Worm (Caenorhabditis elegans): Measurements from ENCODE around the gene clec-153.

Gene clec-153

DNA sequence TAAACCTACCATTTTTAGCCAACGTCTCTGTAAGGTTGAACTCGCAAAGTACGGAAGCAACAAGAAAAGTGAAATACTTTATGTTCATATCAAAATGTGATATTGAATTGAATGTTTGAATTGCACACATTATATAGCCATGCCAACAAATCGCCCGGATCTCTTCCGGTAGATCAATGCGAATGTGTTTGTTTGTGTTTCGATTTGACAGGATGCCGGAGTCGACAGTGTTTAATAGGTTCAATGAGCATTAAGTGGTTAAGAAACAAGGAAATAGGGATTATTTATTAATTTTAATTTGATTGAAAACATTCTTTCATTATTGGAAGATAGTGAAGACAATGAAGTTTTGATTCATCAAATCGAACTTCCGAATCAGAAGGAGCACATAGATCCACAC lies 11.2 kb downstream of the clec-153 start, which contains the start of gene pqn-29:
TSS of gene pqn-29 (minus strand) at position 101 of the 400 bp plus-strand sequence.
- no peak for TF ChIP-seq ceh-9 (tag; optimal IDR thresholded peaks at IDR 0.05)
- TF ChIP-seq syd-9 (tag; optimal IDR thresholded peaks at IDR 0.05), result no peak
- TF ChIP-seq nhr-232 (tag; optimal IDR thresholded peaks at IDR 0.05), result no peak
- TF ChIP-seq unc-42 (tag; optimal IDR thresholded peaks at IDR 0.05), result no peak
- TF ChIP-seq fax-1 (tag; optimal IDR thresholded peaks at IDR 0.05), result no peak
- no peak for TF ChIP-seq ceh-18 (tag; optimal IDR thresholded peaks at IDR 0.05)
- TF ChIP-seq nhr-11 (tag; optimal IDR thresholded peaks at IDR 0.05), result no peak
- TF ChIP-seq pqm-1 (tag; optimal IDR thresholded peaks at IDR 0.05), result no peak

- TF ChIP-seq dve-1 (tag; optimal IDR thresholded peaks at IDR 0.05), result no peak
- no peak for TF ChIP-seq syd-9 (tag; optimal IDR thresholded peaks at IDR 0.05)
- no peak for TF ChIP-seq pha-4 (tag; optimal IDR thresholded peaks at IDR 0.05)
- no peak for TF ChIP-seq unc-3 (GFP tag; conservative IDR thresholded peaks at IDR 0.05)
- no peak for TF ChIP-seq unc-3 (tag; optimal IDR thresholded peaks at IDR 0.05)
- no peak for TF ChIP-seq eyg-1 (tag; optimal IDR thresholded peaks at IDR 0.05)
- no peak for TF ChIP-seq nhr-11 (tag; optimal IDR thresholded peaks at IDR 0.05)
- no peak for TF ChIP-seq lim-6 (tag; optimal IDR thresholded peaks at IDR 0.05)
- TF ChIP-seq zip-5 (tag; optimal IDR thresholded peaks at IDR 0.05), result no peak
- no peak for TF ChIP-seq ceh-14 (tag; optimal IDR thresholded peaks at IDR 0.05)
- TF ChIP-seq mec-3 (tag; optimal IDR thresholded peaks at IDR 0.05; ENCODE audit: borderline replicate concordance), result no peak
- no peak for TF ChIP-seq hlh-13 (GFP tag; optimal IDR thresholded peaks at IDR 0.05)
- TF ChIP-seq nhr-232 (tag; optimal IDR thresholded peaks at IDR 0.05), result no peak
- no peak for TF ChIP-seq pax-1 (tag; optimal IDR thresholded peaks at IDR 0.05)
- no peak for TF ChIP-seq Y22D7AL.16 (tag; optimal IDR thresholded peaks at IDR 0.05)
- TF ChIP-seq tbx-2 (tag; optimal IDR thresholded peaks at IDR 0.05), result no peak
- TF ChIP-seq npax-4 (tag; optimal IDR thresholded peaks at IDR 0.05), result no peak
- TF ChIP-seq ref-2 (tag; optimal IDR thresholded peaks at IDR 0.05), result no peak
- no peak for TF ChIP-seq hlh-8 (tag; optimal IDR thresholded peaks at IDR 0.05)
- no peak for TF ChIP-seq ceh-6 (GFP tag; optimal IDR thresholded peaks at IDR 0.05)
- no peak for TF ChIP-seq hlh-6 (tag; optimal IDR thresholded peaks at IDR 0.05)
These were observed 12.3 kb downstream of the clec-153 start for ce11 chrIII:4647341-4647740.

ce11 chrIII:4647878-4648277 lies 12.8 kb downstream of the clec-153 start, which contains the start of gene T23F11.6:
T23F11.6 (minus strand) TSS chrIII:4647922.
- TF ChIP-seq ceh-24 (tag; optimal IDR thresholded peaks at IDR 0.05), result no peak
- no peak for TF ChIP-seq lin-11 (tag; optimal IDR thresholded peaks at IDR 0.05)
- no peak for TF ChIP-seq Y22D7AL.16 (tag; optimal IDR thresholded peaks at IDR 0.05)
- TF ChIP-seq C38D4.7 (GFP tag; optimal IDR thresholded peaks at IDR 0.05), result no peak
- no peak for TF ChIP-seq ref-2 (tag; optimal IDR thresholded peaks at IDR 0.05)
- TF ChIP-seq unc-42 (tag; optimal IDR thresholded peaks at IDR 0.05), result no peak
- no peak for TF ChIP-seq K09A11.1 (tag; optimal IDR thresholded peaks at IDR 0.05; ENCODE audit: insufficient read depth)
- no peak for TF ChIP-seq ceh-45 (GFP tag; IDR thresholded peaks at IDR 0.05)
- no peak for TF ChIP-seq dve-1 (tag; optimal IDR thresholded peaks at IDR 0.05)
- no peak for TF ChIP-seq hlh-6 (tag; optimal IDR thresholded peaks at IDR 0.05)
- no peak for TF ChIP-seq pax-1 (tag; optimal IDR thresholded peaks at IDR 0.05)

- TF ChIP-seq hlh-6 (tag; optimal IDR thresholded peaks at IDR 0.05) (no peak), fax-1 (tag; optimal IDR thresholded peaks at IDR 0.05) (no peak), mec-3 (tag; optimal IDR thresholded peaks at IDR 0.05; ENCODE audit: borderline replicate concordance) (no peak), tbx-2 (tag; optimal IDR thresholded peaks at IDR 0.05) (peak; percentile 91), C08G9.2 (tag; optimal IDR thresholded peaks at IDR 0.05) (no peak), che-1 (tag; optimal IDR thresholded peaks at IDR 0.05) (peak; percentile 7), dve-1 (tag; optimal IDR thresholded peaks at IDR 0.05) (peak; percentile 80), Y22D7AL.16 (tag; optimal IDR thresholded peaks at IDR 0.05) (no peak), ceh-30 (tag; optimal IDR thresholded peaks at IDR 0.05) (no peak), T23F11.4 (GFP tag; optimal IDR thresholded peaks at IDR 0.05) (peak; percentile 65), ceh-6 (GFP tag; optimal IDR thresholded peaks at IDR 0.05) (no peak), ceh-14 (tag; optimal IDR thresholded peaks at IDR 0.05) (peak; percentile 32), fkh-6 (tag; optimal IDR thresholded peaks at IDR 0.05) (no peak), hlh-13 (GFP tag; optimal IDR thresholded peaks at IDR 0.05) (no peak), C38D4.7 (GFP tag; optimal IDR thresholded peaks at IDR 0.05) (no peak), hlh-15 (tag; optimal IDR thresholded peaks at IDR 0.05) (no peak), rnt-1 (tag; optimal IDR thresholded peaks at IDR 0.05) (peak; percentile 86), ceh-9 (tag; optimal IDR thresholded peaks at IDR 0.05) (no peak), ceh-24 (tag; optimal IDR thresholded peaks at IDR 0.05) (no peak), ceh-31 (tag; optimal IDR thresholded peaks at IDR 0.05) (peak; percentile 83), pag-3 (tag; optimal IDR thresholded peaks at IDR 0.05; ENCODE audit: borderline replicate concordance) (no peak), eyg-1 (tag; optimal IDR thresholded peaks at IDR 0.05) (no peak), elt-4 (tag; optimal IDR thresholded peaks at IDR 0.05) (no peak), elt-2 (tag; optimal IDR thresholded peaks at IDR 0.05) (peak; percentile 76), ceh-34 (tag; optimal IDR thresholded peaks at IDR 0.05) (peak; percentile 83), unc-86 (tag; optimal IDR thresholded peaks at IDR 0.05) (peak; percentile 2), pax-1 (tag; optimal IDR thresholded peaks at IDR 0.05) (peak; percentile 53), pha-4 (tag; optimal IDR thresholded peaks at IDR 0.05) (no peak), tbx-7 (tag; optimal IDR thresholded peaks at IDR 0.05) (no peak), unc-42 (tag; optimal IDR thresholded peaks at IDR 0.05) (peak; percentile 65)
These were observed 14.3 kb downstream of the clec-153 start for ce11 chrIII:4649363-4649768.

Data from whole organism, late embryonic.